Worm (Caenorhabditis elegans): ENCODE measurements around the gene spp-9.

DNA sequence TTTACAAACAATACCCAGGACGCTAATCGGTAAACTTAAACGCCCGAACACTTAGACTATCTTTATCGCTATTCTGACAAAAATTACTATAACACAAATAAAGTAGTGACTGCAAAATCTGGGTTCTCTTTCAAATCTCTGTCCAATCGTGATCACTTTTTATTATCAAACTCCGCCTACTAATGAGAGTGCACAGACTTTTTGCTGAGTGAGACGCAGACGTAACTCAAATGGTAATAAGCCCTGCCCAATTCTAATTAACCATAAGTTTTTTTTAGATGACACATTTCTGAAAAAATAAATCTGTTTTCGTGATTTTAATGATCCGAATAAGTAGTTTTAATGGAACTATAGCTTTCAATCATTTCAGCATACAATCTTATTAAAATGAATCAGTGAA lies 15.2 kb upstream of the spp-9 start:
- TF ChIP-seq daf-19 (GFP tag; conservative IDR thresholded peaks at IDR 0.05) (no peak), ces-1 (GFP tag; optimal IDR thresholded peaks at IDR 0.05) (no peak)

Measured in whole organism, L4 larva.